Fruit fly (Drosophila melanogaster) whole organism, embryonic: ENCODE results near the gene awd.
A peak's percentile ranks its signal among the peaks of the same experiment; 100 is the strongest.

Experiments used
- Adf1 ChIP-seq: fragments of 200-800 bp; sonication (Bioruptor generic); IDR thresholded peaks from 2 replicates; pipeline ENCODE4 v1.3.6; 2022; ENCODE audit warnings: missing biosample characterization, missing genetic modification characterization
- B-H2 ChIP-seq: fragments of 200-800 bp; sonication (Bioruptor generic); optimal IDR thresholded peaks from 2 replicates; lab custom pipeline; 2018; ENCODE audit warnings: missing biosample characterization, mild to moderate bottlenecking, missing genetic modification characterization
- CG10431 ChIP-seq: fragments of 200-800 bp; sonication (Bioruptor generic); optimal IDR thresholded peaks from 3 replicates; lab custom pipeline; 2018; ENCODE audit warnings: missing biosample characterization, mild to moderate bottlenecking, missing genetic modification characterization
- CG10543 ChIP-seq: fragments of 200-800 bp; sonication (Bioruptor generic); optimal IDR thresholded peaks from 3 replicates; lab custom pipeline; 2017; ENCODE audit warnings: missing biosample characterization, mild to moderate bottlenecking, missing genetic modification characterization, moderate library complexity
- CG12071 ChIP-seq: fragments of 200-800 bp; sonication (Bioruptor generic); optimal IDR thresholded peaks from 3 replicates; lab custom pipeline; 2018; ENCODE audit warnings: missing biosample characterization, mild to moderate bottlenecking, missing genetic modification characterization
- CG12236 ChIP-seq: fragments of 200-800 bp; sonication (Bioruptor generic); optimal IDR thresholded peaks from 2 replicates; lab custom pipeline; 2016; ENCODE audit warnings: missing biosample characterization, missing genetic modification characterization
- CG13296 ChIP-seq: fragments of 200-800 bp; sonication (Bioruptor generic); optimal IDR thresholded peaks from 3 replicates; lab custom pipeline; 2018; ENCODE audit warnings: missing biosample characterization, mild to moderate bottlenecking, missing genetic modification characterization
- CG13894 ChIP-seq: fragments of 200-800 bp; sonication (Bioruptor generic); optimal IDR thresholded peaks from 3 replicates; lab custom pipeline; 2018; ENCODE audit warnings: missing biosample characterization, mild to moderate bottlenecking, missing genetic modification characterization, moderate library complexity
- CG14860 ChIP-seq: fragments of 200-800 bp; sonication (Bioruptor generic); IDR thresholded peaks from 3 replicates; pipeline ENCODE4 v1.3.6; 2022; ENCODE audit warnings: missing biosample characterization, missing genetic modification characterization; ENCODE audit not compliant: partially characterized antibody
- CG15514 ChIP-seq: fragments of 200-800 bp; sonication (Bioruptor generic); optimal IDR thresholded peaks from 3 replicates; lab custom pipeline; 2017; ENCODE audit warnings: missing biosample characterization, missing genetic modification characterization, mild to moderate bottlenecking, moderate library complexity, missing genetic modification reagents
- CG17359 ChIP-seq: fragments of 200-800 bp; sonication (Bioruptor generic); optimal IDR thresholded peaks from 3 replicates; lab custom pipeline; 2018; ENCODE audit warnings: missing biosample characterization, mild to moderate bottlenecking, missing genetic modification characterization, moderate library complexity
- CG17829 ChIP-seq: fragments of 200-800 bp; optimal IDR thresholded peaks from 2 replicates; lab custom pipeline; 2019; ENCODE audit warnings: missing biosample characterization, mild to moderate bottlenecking, missing genetic modification characterization, moderate library complexity
- CG1832 ChIP-seq: fragments of 200-800 bp; sonication (Bioruptor generic); optimal IDR thresholded peaks from 2 replicates; lab custom pipeline; 2017; ENCODE audit warnings: missing biosample characterization, mild to moderate bottlenecking, missing genetic modification characterization, inconsistent platforms
- CG18599 ChIP-seq: fragments of 200-800 bp; sonication (Bioruptor generic); optimal IDR thresholded peaks from 3 replicates; lab custom pipeline; 2017; ENCODE audit warnings: missing biosample characterization, missing genetic modification characterization, mild to moderate bottlenecking, moderate library complexity, missing genetic modification reagents
- CG2678 ChIP-seq: fragments of 200-800 bp; sonication (Bioruptor generic); optimal IDR thresholded peaks from 3 replicates; lab custom pipeline; 2019; ENCODE audit warnings: missing biosample characterization, mild to moderate bottlenecking, missing genetic modification characterization, moderate library complexity
- CG2875 ChIP-seq: fragments of 200-800 bp; sonication (Bioruptor generic); optimal IDR thresholded peaks from 2 replicates; lab custom pipeline; 2017; ENCODE audit warnings: missing biosample characterization, mild to moderate bottlenecking, missing genetic modification characterization, missing genetic modification reagents
- CG2889 ChIP-seq: fragments of 200-800 bp; sonication (Bioruptor generic); IDR thresholded peaks from 3 replicates; pipeline ENCODE4 v1.3.6; 2022; ENCODE audit warnings: missing biosample characterization, missing genetic modification characterization
- CG31365 ChIP-seq: fragments of 200-800 bp; sonication (Bioruptor generic); optimal IDR thresholded peaks from 2 replicates; lab custom pipeline; 2018; ENCODE audit warnings: missing biosample characterization, mild to moderate bottlenecking, missing genetic modification characterization
- CG3407 ChIP-seq: fragments of 200-800 bp; sonication (Bioruptor generic); optimal IDR thresholded peaks from 2 replicates; lab custom pipeline; 2018; ENCODE audit warnings: missing biosample characterization, mild to moderate bottlenecking, missing genetic modification characterization
- CG5180 ChIP-seq: fragments of 200-800 bp; sonication (Bioruptor generic); optimal IDR thresholded peaks from 3 replicates; lab custom pipeline; 2017; ENCODE audit warnings: missing biosample characterization, missing genetic modification characterization, mild to moderate bottlenecking, moderate library complexity, missing genetic modification reagents
- CG6175 ChIP-seq: fragments of 200-800 bp; sonication (Bioruptor generic); IDR thresholded peaks from 3 replicates; pipeline ENCODE4 v1.3.6; 2022; ENCODE audit warnings: missing biosample characterization, missing genetic modification characterization
- HmgZ ChIP-seq: fragments of 200-800 bp; sonication (Bioruptor generic); optimal IDR thresholded peaks from 2 replicates; lab custom pipeline; 2018; ENCODE audit warnings: missing biosample characterization, mild to moderate bottlenecking, missing genetic modification characterization
- Hmr ChIP-seq: fragments of 200-800 bp; sonication (Bioruptor generic); optimal IDR thresholded peaks from 3 replicates; lab custom pipeline; 2017; ENCODE audit warnings: mild to moderate bottlenecking, missing biosample characterization, missing genetic modification reagents, missing genetic modification characterization
- MBD-R2 ChIP-seq: fragments of 200-800 bp; sonication (Bioruptor generic); IDR thresholded peaks from 2 replicates; pipeline ENCODE4 v1.3.6; 2022; ENCODE audit warnings: missing biosample characterization, missing genetic modification characterization
- PHDP ChIP-seq: fragments of 200-800 bp; sonication (Bioruptor generic); optimal IDR thresholded peaks from 3 replicates; lab custom pipeline; 2018; ENCODE audit warnings: missing biosample characterization, mild to moderate bottlenecking, missing genetic modification characterization, moderate library complexity
- Trl ChIP-seq, 3 experiments: fragments of >200 bp in 2 of 3; fragments of 200-800 bp in 1 of 3; sonication (Bioruptor generic) in 1 of 3; optimal IDR thresholded peaks; 2 replicates in 1 of 3; 3 replicates in 2 of 3; lab custom pipeline; 2016 to 2017; ENCODE audit warnings: missing biosample characterization in 1 of 3, missing genetic modification characterization in 1 of 3
- Xrp1 ChIP-seq: fragments of 200-800 bp; sonication (Bioruptor generic); IDR thresholded peaks from 2 replicates; pipeline ENCODE4 v1.3.6; 2022; ENCODE audit warnings: missing biosample characterization, missing genetic modification characterization
- abd-A ChIP-seq: fragments of 200-800 bp; sonication (Bioruptor generic); optimal IDR thresholded peaks from 3 replicates; lab custom pipeline; 2019; ENCODE audit warnings: missing biosample characterization, mild to moderate bottlenecking, missing genetic modification characterization, moderate library complexity
- amos ChIP-seq: fragments of 200-800 bp; sonication (Bioruptor generic); IDR thresholded peaks from 2 replicates; pipeline ENCODE4 v1.3.6; 2022; ENCODE audit warnings: missing biosample characterization, missing genetic modification characterization; ENCODE audit not compliant: partially characterized antibody
- ato ChIP-seq: fragments of 200-800 bp; sonication (Bioruptor generic); IDR thresholded peaks from 2 replicates; pipeline ENCODE4 v1.3.6; 2022; ENCODE audit warnings: missing biosample characterization, missing genetic modification characterization; ENCODE audit not compliant: partially characterized antibody
- bab2 ChIP-seq: fragments of 200-800 bp; sonication (Bioruptor generic); optimal IDR thresholded peaks from 2 replicates; lab custom pipeline; 2016; ENCODE audit warnings: missing biosample characterization, missing genetic modification characterization
- cg ChIP-seq: fragments of 200-800 bp; sonication (Bioruptor generic); optimal IDR thresholded peaks from 3 replicates; lab custom pipeline; 2019; ENCODE audit warnings: missing biosample characterization, mild to moderate bottlenecking, missing genetic modification characterization, moderate library complexity
- ci ChIP-seq: fragments of 200-800 bp; sonication (Bioruptor generic); IDR thresholded peaks from 3 replicates; pipeline ENCODE4 v1.3.6; 2022; ENCODE audit warnings: missing biosample characterization, missing genetic modification characterization
- cwo ChIP-seq: fragments of 200-800 bp; sonication (Bioruptor generic); optimal IDR thresholded peaks from 3 replicates; lab custom pipeline; 2017; ENCODE audit warnings: missing biosample characterization, missing genetic modification characterization, mild to moderate bottlenecking, moderate library complexity, missing genetic modification reagents
- inv ChIP-seq: fragments of 200-800 bp; sonication (Bioruptor generic); IDR thresholded peaks from 2 replicates; pipeline ENCODE4 v1.3.6; 2022; ENCODE audit warnings: missing biosample characterization, missing genetic modification characterization; ENCODE audit not compliant: partially characterized antibody
- kay ChIP-seq: fragments of 200-800 bp; sonication (Bioruptor generic); optimal IDR thresholded peaks from 2 replicates; lab custom pipeline; 2016; ENCODE audit warnings: missing biosample characterization, missing genetic modification characterization
- klu ChIP-seq: fragments of 200-800 bp; sonication (Bioruptor generic); IDR thresholded peaks from 2 replicates; pipeline ENCODE4 v1.3.6; 2022; ENCODE audit warnings: missing biosample characterization, missing genetic modification characterization
- kni ChIP-seq: fragments of 200-800 bp; sonication (Bioruptor generic); optimal IDR thresholded peaks from 3 replicates; lab custom pipeline; 2017; ENCODE audit warnings: mild to moderate bottlenecking, missing biosample characterization, missing genetic modification reagents, missing genetic modification characterization
- oc ChIP-seq: fragments of 200-800 bp; sonication (Bioruptor generic); optimal IDR thresholded peaks from 2 replicates; lab custom pipeline; 2018; ENCODE audit warnings: missing biosample characterization, mild to moderate bottlenecking, missing genetic modification characterization, moderate library complexity
- pan ChIP-seq, 4 experiments: fragments of >200 bp in 3 of 4; fragments of 200-800 bp in 1 of 4; sonication (Bioruptor generic) in 1 of 4; optimal IDR thresholded peaks in 3 of 4; IDR thresholded peaks in 1 of 4; 2 replicates each; pipeline versions ENCODE4 v1.3.6 to Lab custom; 2017 to 2022; ENCODE audit warnings: missing biosample characterization in 2 of 4, missing genetic modification characterization in 2 of 4, mixed read lengths in 1 of 4
- pros ChIP-seq: fragments of 200-800 bp; sonication (Bioruptor generic); optimal IDR thresholded peaks from 3 replicates; lab custom pipeline; 2019; ENCODE audit warnings: missing biosample characterization, mild to moderate bottlenecking, missing genetic modification characterization, moderate library complexity
- sd ChIP-seq: fragments of 200-800 bp; sonication (Bioruptor generic); optimal IDR thresholded peaks from 3 replicates; lab custom pipeline; 2018; ENCODE audit warnings: missing biosample characterization, mild to moderate bottlenecking, missing genetic modification characterization, moderate library complexity
- sima ChIP-seq: fragments of 200-800 bp; sonication (Bioruptor generic); optimal IDR thresholded peaks from 2 replicates; lab custom pipeline; 2016; ENCODE audit warnings: missing biosample characterization, missing genetic modification characterization
- tgo ChIP-seq: fragments of 200-800 bp; sonication (Bioruptor generic); IDR thresholded peaks from 3 replicates; pipeline ENCODE4 v1.3.6; 2022; ENCODE audit warnings: missing biosample characterization, missing genetic modification characterization
- ttk ChIP-seq: fragments of 200-800 bp; sonication (Bioruptor generic); IDR thresholded peaks from 2 replicates; pipeline ENCODE4 v2.1.2; 2022; ENCODE audit warnings: missing biosample characterization, missing genetic modification characterization
- twi ChIP-seq: fragments of 200-800 bp; optimal IDR thresholded peaks from 2 replicates; lab custom pipeline; 2019; ENCODE audit warnings: missing biosample characterization, mild to moderate bottlenecking, missing genetic modification characterization, moderate library complexity
- usp ChIP-seq: fragments of >200 bp; optimal IDR thresholded peaks from 2 replicates; lab custom pipeline; 2017; ENCODE audit warnings: missing biosample characterization, missing genetic modification characterization

The awd gene

DNA sequence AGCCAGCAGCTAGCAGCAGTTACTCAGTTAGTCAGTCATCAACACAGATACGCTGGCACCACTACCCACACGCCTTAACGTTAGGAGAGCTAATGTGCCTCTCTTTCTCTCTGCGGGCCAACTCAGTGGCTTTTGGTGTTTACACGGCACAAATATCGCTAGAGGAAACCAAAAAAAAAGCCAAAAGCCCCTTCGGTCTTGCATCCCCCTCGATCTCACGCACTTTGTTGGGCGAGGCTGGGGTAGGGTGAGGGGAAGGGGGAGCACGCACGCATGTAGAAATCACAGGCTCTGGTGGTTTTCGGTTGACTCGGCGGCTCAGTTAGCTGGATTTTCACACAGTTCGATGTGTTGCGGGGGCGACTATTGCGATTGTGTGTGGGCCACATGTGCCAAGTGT, 23.9 kb downstream of the awd start (continued):
- TF ChIP-seq usp (no peak), Adf1 (GFP tag; lab: Robert Waterston, UW) (peak; percentile 44; the same call in 1 of the 2 replicates), CG3407 (GFP tag; lab: Kevin White, UChicago) (peak; percentile 13), HmgZ (tag; lab: Kevin White, UChicago) (peak; percentile 27), CG2875 (GFP tag; lab: Kevin White, UChicago) (no peak), CG6175 (GFP tag; lab: Robert Waterston, UW) (no peak), MBD-R2 (GFP tag; lab: Robert Waterston, UW) (peak; percentile 26; the same call in 1 of the 2 replicates), CG31365 (tag; lab: Kevin White, UChicago) (peak; percentile 14), CG2678 (peak; percentile 33), Hmr (GFP tag; lab: Kevin White, UChicago) (peak; percentile 41), ci (GFP tag; lab: Robert Waterston, UW) (peak; percentile 37; the same call in 1 of the 3 replicates), bab2 (GFP tag; lab: Kevin White, UChicago) (no peak), pan (optimal IDR thresholded peaks at IDR 0.05; lab: Kevin White, UChicago) (no peak), pan (GFP tag; optimal IDR thresholded peaks at IDR 0.05 in 1 of 2, IDR thresholded peaks at IDR 0.05 in 1 of 2) (peak in 1 of 2 experiments; percentile 33), CG10543 (GFP tag; lab: Kevin White, UChicago) (peak; percentile 69), Trl (optimal IDR thresholded peaks at IDR 0.05; lab: Kevin White, UChicago) (peak; percentile 48 to 57), Trl (GFP tag; optimal IDR thresholded peaks at IDR 0.05; lab: Kevin White, UChicago) (no peak), inv (GFP tag; lab: Robert Waterston, UW) (no peak), CG13894 (peak; percentile 72), ato (no peak), CG17359 (tag; lab: Kevin White, UChicago) (peak; percentile 38), Xrp1 (0 out of 2 replicates have a peak, but pooled peaks have one; percentile 16), ttk (GFP tag; lab: Robert Waterston, UW) (peak; percentile 44; the same call in 1 of the 2 replicates), CG12236 (no peak), cwo (GFP tag; lab: Kevin White, UChicago) (peak; percentile 31), pros (peak; percentile 14), CG1832 (GFP tag; lab: Kevin White, UChicago) (peak; percentile 28), CG14860 (0 out of 3 replicates have a peak, but pooled peaks have one; percentile 28), abd-A (peak; percentile 34), CG17829 (tag; lab: Kevin White, UChicago) (no peak), CG12071 (GFP tag; lab: Kevin White, UChicago) (peak; percentile 8), CG18599 (GFP tag; lab: Kevin White, UChicago) (peak; percentile 8), CG2889 (no peak), kni (GFP tag; lab: Kevin White, UChicago) (peak; percentile 52), sima (no peak), B-H2 (peak; percentile 58), PHDP (peak; percentile 13), tgo (GFP tag; lab: Robert Waterston, UW) (0 out of 3 replicates have a peak, but pooled peaks have one; percentile 13), kay (GFP tag; lab: Kevin White, UChicago) (peak; percentile 12), amos (GFP tag; lab: Robert Waterston, UW) (peak; percentile 4; the same call in 1 of the 2 replicates), CG15514 (GFP tag; lab: Kevin White, UChicago) (peak; percentile 25), oc (tag; lab: Kevin White, UChicago) (peak; percentile 23), twi (tag; lab: Kevin White, UChicago) (no peak), CG5180 (GFP tag; lab: Kevin White, UChicago) (peak; percentile 35), CG10431 (peak; percentile 28), cg (peak; percentile 67), sd (tag; lab: Kevin White, UChicago) (peak; percentile 54), CG13296 (peak; percentile 10), klu (GFP tag; lab: Robert Waterston, UW) (0 out of 2 replicates have a peak, but pooled peaks have one; percentile 8)
